Fruit fly (Drosophila melanogaster) S2 (cell line): Measurements from ENCODE around the gene CG43077.
A peak's percentile ranks its signal among the peaks of the same experiment; 100 is the strongest.

ENCODE experiments used
- CG8478 ChIP-seq: fragments of >200 bp; optimal IDR thresholded peaks from 2 replicates; lab custom pipeline; 2018
- CTCF ChIP-seq, 2 experiments: fragments of >200 bp; optimal IDR thresholded peaks; 2 replicates each; lab custom pipeline; 2018

Gene CG43077

dm6 chrX:17087575-17087974, 19.3 kb upstream of the CG43077 start, which contains the start of gene CG8945:
TSS of gene CG8945 (minus strand) at chrX:17087675.
- TF ChIP-seq CG8478 (no peak), CTCF (optimal IDR thresholded peaks at IDR 0.05; lab: Kevin White, UChicago) (no peak)

- TF ChIP-seq CG8478 (no peak), CTCF (optimal IDR thresholded peaks at IDR 0.05; lab: Kevin White, UChicago) (no peak)
Measured at dm6 chrX:17081147-17081546, 12.8 kb upstream of the CG43077 start, which contains the start of gene CG4955. TSS of gene CG4955 (plus strand) at chrX:17081447.

dm6 chrX:17078139-17078977, 10.0 kb upstream of the CG43077 start, which contains the start of gene CG4949:
TSS of gene CG4949 (plus strand) at chrX:17078836.
- TF ChIP-seq CG8478, result no peak
- no peak for TF ChIP-seq CTCF (optimal IDR thresholded peaks at IDR 0.05; lab: Kevin White, UChicago)

- TF ChIP-seq CTCF (optimal IDR thresholded peaks at IDR 0.05; lab: Kevin White, UChicago) (peak; percentile 95 to 98), CG8478 (no peak)
Measured at dm6 chrX:17077290-17078138, 9.2 kb upstream of the CG43077 start, which contains the start of gene wcy. TSS of gene wcy (minus strand) at chrX:17077897.

- no peak for TF ChIP-seq CTCF (optimal IDR thresholded peaks at IDR 0.05; lab: Kevin White, UChicago)
- no peak for TF ChIP-seq CG8478
Measured at dm6 chrX:17076449-17077289, 8.3 kb upstream of the CG43077 start.

- TF ChIP-seq CG8478 (no peak), CTCF (optimal IDR thresholded peaks at IDR 0.05; lab: Kevin White, UChicago) (no peak)
Measured at dm6 chrX:17066632-17067031, 1.7 kb downstream of the CG43077 start, which contains the start of gene CG45002. TSS of gene CG45002 (minus strand) at chrX:17066732.

dm6 chrX:17047730-17048577, 20.4 kb downstream of the CG43077 start:
- TF ChIP-seq CG8478 (no peak), CTCF (optimal IDR thresholded peaks at IDR 0.05; lab: Kevin White, UChicago) (no peak)

dm6 chrX:17023199-17023598, 45.1 kb downstream of the CG43077 start, which contains the start of gene CG43997:
TSS of gene CG43997 (plus strand) at chrX:17023499.
- TF ChIP-seq CTCF (optimal IDR thresholded peaks at IDR 0.05; lab: Kevin White, UChicago), result no peak

- no peak for TF ChIP-seq CG8478
- TF ChIP-seq CTCF (optimal IDR thresholded peaks at IDR 0.05; lab: Kevin White, UChicago), result no peak
Measured at dm6 chrX:17022004-17022403, 46.3 kb downstream of the CG43077 start, which contains the start of gene CG43996. TSS of gene CG43996 (plus strand) at chrX:17022304.

dm6 chrX:17021435-17021834, 46.9 kb downstream of the CG43077 start:
- TF ChIP-seq CG8478, result no peak
- TF ChIP-seq CTCF (optimal IDR thresholded peaks at IDR 0.05; lab: Kevin White, UChicago), result no peak
